Worm (Caenorhabditis elegans): Measurements from ENCODE around the gene F11G11.14.

DNA sequence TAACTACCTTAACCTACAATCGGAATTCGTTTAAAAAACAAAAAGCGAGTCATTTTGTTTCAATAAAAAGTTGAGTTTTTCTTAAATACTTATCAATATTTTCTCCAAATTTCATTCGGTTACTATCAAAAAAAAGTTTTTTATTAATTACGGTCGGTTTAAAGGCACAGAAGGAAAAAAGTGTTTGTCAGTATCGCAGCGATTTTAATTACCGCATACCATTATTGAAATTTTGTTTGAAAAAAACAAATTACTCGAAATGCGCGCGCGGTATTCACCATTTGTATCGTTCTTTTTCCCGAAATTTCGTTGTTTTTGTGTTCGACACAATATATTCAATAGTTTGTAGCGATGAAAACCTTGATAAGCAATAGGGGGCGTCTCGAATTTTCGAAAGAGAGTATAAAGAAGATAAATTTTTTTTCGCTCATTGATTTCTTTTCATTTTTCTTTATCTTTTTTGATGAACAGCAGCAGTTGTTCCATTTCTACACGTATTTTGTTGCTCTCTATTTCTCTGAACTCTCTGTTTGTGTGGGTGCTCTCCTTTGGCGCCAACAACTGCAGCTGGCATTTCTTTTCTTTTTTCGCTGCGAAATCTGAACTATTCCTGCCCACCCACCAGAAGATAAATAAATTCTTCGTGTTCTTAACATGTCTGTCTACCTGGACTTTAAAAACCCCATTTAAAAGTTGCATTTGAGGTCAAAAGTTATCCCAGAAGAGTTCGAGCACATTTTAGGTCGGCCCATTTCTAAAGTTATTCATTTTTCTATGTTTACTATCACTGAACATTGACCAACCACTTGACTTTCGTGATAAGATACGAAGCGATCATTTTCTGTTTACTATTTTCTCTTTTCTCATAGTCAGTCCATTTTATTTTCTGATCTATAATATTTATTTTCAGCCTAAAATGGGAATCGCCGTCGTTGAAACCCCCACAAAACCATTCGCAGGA lies 25.3 kb downstream of the F11G11.14 start, which contains the start of gene pgm-1:
- no peak for TF ChIP-seq nhr-42 (GFP tag; IDR thresholded peaks at IDR 0.05)
- peak; percentile 4 for TF ChIP-seq dve-1 (tag; optimal IDR thresholded peaks at IDR 0.05; ENCODE audit: insufficient read depth)
- TF ChIP-seq nhr-11 (tag; optimal IDR thresholded peaks at IDR 0.05) = peak; percentile 61
- no peak for TF ChIP-seq lin-13 (GFP tag; optimal IDR thresholded peaks at IDR 0.05)
- no peak for TF ChIP-seq mdl-1 (tag; optimal IDR thresholded peaks at IDR 0.05)
- TF ChIP-seq madf-9 (GFP tag; conservative IDR thresholded peaks at IDR 0.05) = no peak
- 0 out of 2 replicates have a peak, but pooled peaks have one; percentile 11 for TF ChIP-seq pha-4 (GFP tag; IDR thresholded peaks at IDR 0.05)
- no peak for TF ChIP-seq pha-4 (tag; optimal IDR thresholded peaks at IDR 0.05)
- no peak for TF ChIP-seq unc-62 (GFP tag; optimal IDR thresholded peaks at IDR 0.05 in 1 of 2)
- TF ChIP-seq unc-62 (tag; optimal IDR thresholded peaks at IDR 0.05) = no peak
- TF ChIP-seq fos-1 (tag; optimal IDR thresholded peaks at IDR 0.05) = no peak
- TF ChIP-seq tra-1 (GFP tag; IDR thresholded peaks at IDR 0.05) = 0 out of 2 replicates have a peak, but pooled peaks have one; percentile 29
- no peak for TF ChIP-seq nhr-25 (tag; optimal IDR thresholded peaks at IDR 0.05; ENCODE audit: borderline replicate concordance, insufficient read depth)
- TF ChIP-seq lsy-2 (tag; optimal IDR thresholded peaks at IDR 0.05) = peak in 1 of 2 experiments; percentile 44
- no peak for TF ChIP-seq lin-15B (tag; optimal IDR thresholded peaks at IDR 0.05)
- TF ChIP-seq R02D3.7 (tag; optimal IDR thresholded peaks at IDR 0.05) = no peak
